Worm (Caenorhabditis elegans) whole organism, L2 larva: ENCODE data around the gene F19G12.4.
A peak's percentile ranks its signal among the peaks of the same experiment; 100 is the strongest.

ENCODE experiments used
- C34F6.9 ChIP-seq: fragments of 150-350 bp; optimal IDR thresholded peaks from 2 replicates; lab custom pipeline; 2014; ENCODE audit warnings: missing biosample characterization, missing genetic modification characterization
- F13H6.1 ChIP-seq: sonication (generic microtip); optimal IDR thresholded peaks from 2 replicates; lab custom pipeline; 2016; ENCODE audit warnings: missing genetic modification characterization, missing compliant biosample characterization
- R02D3.7 ChIP-seq: fragments of 150-350 bp; optimal IDR thresholded peaks from 2 replicates; lab custom pipeline; 2014; ENCODE audit warnings: missing biosample characterization, missing genetic modification characterization
- Y55F3AM.14 ChIP-seq: fragments of 200-800 bp; sonication (Bioruptor generic); optimal IDR thresholded peaks from 2 replicates; lab custom pipeline; 2018; ENCODE audit warnings: mild to moderate bottlenecking, missing genetic modification characterization, missing compliant biosample characterization
- ZK546.5 ChIP-seq: sonication (generic microtip); optimal IDR thresholded peaks from 2 replicates; lab custom pipeline; 2017; ENCODE audit warnings: missing biosample characterization, missing genetic modification characterization
- alr-1 ChIP-seq: fragments of 150-350 bp; optimal IDR thresholded peaks from 2 replicates; lab custom pipeline; 2014; ENCODE audit warnings: missing biosample characterization, missing genetic modification characterization
- aly-2 ChIP-seq: fragments of 150-350 bp; optimal IDR thresholded peaks from 2 replicates; lab custom pipeline; 2014; ENCODE audit warnings: missing biosample characterization, missing genetic modification characterization
- ama-1 ChIP-seq: fragments of 150-350 bp; optimal IDR thresholded peaks from 2 replicates; lab custom pipeline; 2018; ENCODE audit warnings: inconsistent platforms
- blmp-1 ChIP-seq: sonication (generic microtip); optimal IDR thresholded peaks from 2 replicates; lab custom pipeline; 2017; ENCODE audit warnings: missing genetic modification characterization, mild to moderate bottlenecking, missing compliant biosample characterization, antibody characterized with exemption, moderate library complexity; ENCODE audit not compliant: insufficient read depth
- ceh-16 ChIP-seq: fragments of 150-350 bp; optimal IDR thresholded peaks from 2 replicates; lab custom pipeline; 2014; ENCODE audit warnings: missing biosample characterization, missing genetic modification characterization
- ceh-82 ChIP-seq: fragments of 150-350 bp; optimal IDR thresholded peaks from 2 replicates; lab custom pipeline; 2014; ENCODE audit warnings: missing biosample characterization, missing genetic modification characterization
- crh-2 ChIP-seq: sonication (generic microtip); optimal IDR thresholded peaks from 2 replicates; lab custom pipeline; 2017; ENCODE audit warnings: missing biosample characterization, missing genetic modification characterization
- dmd-4 ChIP-seq: sonication (generic microtip); optimal IDR thresholded peaks from 2 replicates; lab custom pipeline; 2017; ENCODE audit warnings: missing biosample characterization, missing genetic modification characterization
- egl-27 ChIP-seq: sonication (generic microtip); optimal IDR thresholded peaks from 3 replicates; lab custom pipeline; 2017; ENCODE audit warnings: missing biosample characterization, missing genetic modification reagents, missing genetic modification characterization
- elt-1 ChIP-seq: fragments of 150-350 bp; optimal IDR thresholded peaks from 2 replicates; lab custom pipeline; 2014; ENCODE audit warnings: missing biosample characterization, missing genetic modification characterization
- elt-3 ChIP-seq: sonication (generic microtip); optimal IDR thresholded peaks from 2 replicates; lab custom pipeline; 2017; ENCODE audit warnings: missing biosample characterization, missing genetic modification characterization
- fos-1 ChIP-seq: fragments of 150-350 bp; optimal IDR thresholded peaks from 2 replicates; lab custom pipeline; 2014; ENCODE audit warnings: missing biosample characterization, missing genetic modification characterization
- gmeb-1 ChIP-seq: fragments of 150-350 bp; optimal IDR thresholded peaks from 2 replicates; lab custom pipeline; 2014; ENCODE audit warnings: missing biosample characterization, missing genetic modification characterization
- lin-11 ChIP-seq: fragments of 150-350 bp; sonication (generic microtip); optimal IDR thresholded peaks from 2 replicates; lab custom pipeline; 2014; ENCODE audit warnings: missing biosample characterization, missing genetic modification characterization, inconsistent platforms, mixed read lengths
- lin-13 ChIP-seq: fragments of 150-350 bp; optimal IDR thresholded peaks from 2 replicates; lab custom pipeline; 2014; ENCODE audit warnings: missing biosample characterization, missing genetic modification reagents, missing genetic modification characterization
- lin-39 ChIP-seq: fragments of 150-350 bp; optimal IDR thresholded peaks from 2 replicates; lab custom pipeline; 2014; ENCODE audit warnings: missing biosample characterization, missing genetic modification reagents, missing genetic modification characterization
- lsy-2 ChIP-seq, 2 experiments: fragments of 150-350 bp in 1 of 2; sonication (generic microtip) in 1 of 2; optimal IDR thresholded peaks; 2 replicates each; lab custom pipeline; 2014 to 2017; ENCODE audit warnings: missing biosample characterization in 2 of 2, missing genetic modification characterization in 2 of 2
- mab-5 ChIP-seq: fragments of 150-350 bp; optimal IDR thresholded peaks from 2 replicates; lab custom pipeline; 2014; ENCODE audit warnings: missing biosample characterization, missing genetic modification characterization
- mbf-1 ChIP-seq: sonication (generic microtip); optimal IDR thresholded peaks from 2 replicates; lab custom pipeline; 2017; ENCODE audit warnings: missing biosample characterization, missing genetic modification characterization
- mdl-1 ChIP-seq, 2 experiments: fragments of 150-350 bp in 1 of 2; sonication (generic microtip) in 1 of 2; optimal IDR thresholded peaks; 2 replicates each; lab custom pipeline; 2017; ENCODE audit warnings: missing biosample characterization in 2 of 2, missing genetic modification characterization in 2 of 2
- nhr-10 ChIP-seq: sonication (generic microtip); optimal IDR thresholded peaks from 2 replicates; lab custom pipeline; 2017; ENCODE audit warnings: missing biosample characterization, missing genetic modification characterization
- nhr-11 ChIP-seq: fragments of 150-350 bp; optimal IDR thresholded peaks from 2 replicates; lab custom pipeline; 2014; ENCODE audit warnings: missing biosample characterization, missing genetic modification characterization
- nhr-12 ChIP-seq: fragments of 150-350 bp; optimal IDR thresholded peaks from 2 replicates; lab custom pipeline; 2014; ENCODE audit warnings: missing biosample characterization, missing genetic modification characterization
- nhr-129 ChIP-seq: fragments of 150-350 bp; optimal IDR thresholded peaks from 2 replicates; lab custom pipeline; 2014; ENCODE audit warnings: missing biosample characterization, missing genetic modification characterization
- nhr-21 ChIP-seq: fragments of 150-350 bp; optimal IDR thresholded peaks from 2 replicates; lab custom pipeline; 2014; ENCODE audit warnings: missing biosample characterization, missing genetic modification characterization
- nhr-23 ChIP-seq: fragments of 150-350 bp; optimal IDR thresholded peaks from 2 replicates; lab custom pipeline; 2014; ENCODE audit warnings: missing biosample characterization, missing genetic modification reagents, missing genetic modification characterization
- nhr-237 ChIP-seq: fragments of 150-350 bp; optimal IDR thresholded peaks from 2 replicates; lab custom pipeline; 2014; ENCODE audit warnings: missing biosample characterization, missing genetic modification characterization
- nhr-25 ChIP-seq: fragments of 150-350 bp; sonication (generic microtip); optimal IDR thresholded peaks from 3 replicates; lab custom pipeline; 2014; ENCODE audit warnings: missing biosample characterization, missing genetic modification characterization
- nhr-6 ChIP-seq: fragments of 150-350 bp; optimal IDR thresholded peaks from 2 replicates; lab custom pipeline; 2014; ENCODE audit warnings: missing biosample characterization, missing genetic modification characterization
- nhr-77 ChIP-seq: fragments of 150-350 bp; optimal IDR thresholded peaks from 2 replicates; lab custom pipeline; 2014; ENCODE audit warnings: missing biosample characterization, missing genetic modification characterization
- peb-1 ChIP-seq: fragments of 150-350 bp; optimal IDR thresholded peaks from 2 replicates; lab custom pipeline; 2014; ENCODE audit warnings: missing biosample characterization, missing genetic modification characterization
- sem-4 ChIP-seq: fragments of 150-350 bp; optimal IDR thresholded peaks from 2 replicates; lab custom pipeline; 2014; ENCODE audit warnings: missing biosample characterization, missing genetic modification reagents, missing genetic modification characterization
- skn-1 ChIP-seq: sonication (generic microtip); optimal IDR thresholded peaks from 2 replicates; lab custom pipeline; 2017; ENCODE audit warnings: missing biosample characterization, missing genetic modification characterization
- sma-3 ChIP-seq: sonication (generic microtip); optimal IDR thresholded peaks from 2 replicates; lab custom pipeline; 2016; ENCODE audit warnings: missing genetic modification reagents, missing genetic modification characterization, missing compliant biosample characterization
- sma-9 ChIP-seq, 2 experiments: fragments of 150-350 bp in 1 of 2; sonication (generic microtip) in 1 of 2; optimal IDR thresholded peaks; 2 replicates each; lab custom pipeline; 2014 to 2016; ENCODE audit warnings: missing genetic modification characterization in 2 of 2, mild to moderate bottlenecking in 1 of 2, missing biosample characterization in 1 of 2, missing compliant biosample characterization in 1 of 2, missing genetic modification reagents in 1 of 2, moderate library complexity in 1 of 2
- snpc-4 ChIP-seq: fragments of 150-350 bp; optimal IDR thresholded peaks from 2 replicates; lab custom pipeline; 2014; ENCODE audit warnings: missing biosample characterization, missing genetic modification characterization
- unc-39 ChIP-seq: fragments of 150-350 bp; optimal IDR thresholded peaks from 2 replicates; lab custom pipeline; 2014; ENCODE audit warnings: missing biosample characterization, missing genetic modification characterization
- unc-55 ChIP-seq: fragments of 150-350 bp; sonication (generic microtip); optimal IDR thresholded peaks from 3 replicates; lab custom pipeline; 2014; ENCODE audit warnings: missing biosample characterization, missing genetic modification reagents, missing genetic modification characterization
- unc-62 ChIP-seq: fragments of 150-350 bp; optimal IDR thresholded peaks from 2 replicates; lab custom pipeline; 2014; ENCODE audit warnings: missing biosample characterization, missing genetic modification reagents, missing genetic modification characterization
- zag-1 ChIP-seq: fragments of 150-350 bp; optimal IDR thresholded peaks from 2 replicates; lab custom pipeline; 2014; ENCODE audit warnings: missing biosample characterization, missing genetic modification characterization
- ztf-1 ChIP-seq: fragments of 200-800 bp; sonication (Bioruptor generic); conservative IDR thresholded peaks from 2 replicates; pipeline ENCODE4 v1.3.6; 2022; ENCODE audit warnings: missing genetic modification characterization, missing compliant biosample characterization
- ztf-11 ChIP-seq: sonication (generic microtip); optimal IDR thresholded peaks from 2 replicates; lab custom pipeline; 2017; ENCODE audit warnings: missing biosample characterization, missing genetic modification characterization
- ztf-4 ChIP-seq: fragments of 150-350 bp; optimal IDR thresholded peaks from 2 replicates; lab custom pipeline; 2014; ENCODE audit warnings: missing biosample characterization, missing genetic modification characterization

The F19G12.4 gene

ce11 chrX:1454385-1454784 lies 37.3 kb downstream of the F19G12.4 start:
- TF ChIP-seq sma-9 (GFP tag; optimal IDR thresholded peaks at IDR 0.05; lab: Kevin White, UChicago) (peak; percentile 93), sma-9 (tag; optimal IDR thresholded peaks at IDR 0.05; lab: Kevin White, UChicago) (no peak), elt-3 (tag; lab: Kevin White, UChicago) (no peak), nhr-6 (tag; lab: Kevin White, UChicago) (peak; percentile 80), aly-2 (tag; lab: Kevin White, UChicago) (no peak), nhr-10 (no peak), ztf-11 (no peak), unc-39 (tag; lab: Kevin White, UChicago) (peak; percentile 22), lin-13 (GFP tag; lab: Kevin White, UChicago) (peak; percentile 83), sma-3 (GFP tag; lab: Kevin White, UChicago) (peak; percentile 94), F13H6.1 (tag; lab: Kevin White, UChicago) (peak; percentile 96), ztf-1 (no peak), blmp-1 (tag; lab: Kevin White, UChicago) (peak; percentile 81), fos-1 (peak; percentile 100), lsy-2 (tag; optimal IDR thresholded peaks at IDR 0.05; lab: Kevin White, UChicago) (peak; percentile 70 to 79), snpc-4 (tag; lab: Kevin White, UChicago) (peak; percentile 22), ztf-4 (peak; percentile 84), ama-1 (no peak), mbf-1 (tag; lab: Kevin White, UChicago) (no peak), unc-55 (GFP tag; lab: Kevin White, UChicago) (peak; percentile 76), mab-5 (tag; lab: Kevin White, UChicago) (peak; percentile 61), nhr-23 (no peak), R02D3.7 (tag; lab: Kevin White, UChicago) (no peak), gmeb-1 (tag; lab: Kevin White, UChicago) (peak; percentile 67), Y55F3AM.14 (peak; percentile 68), ZK546.5 (tag; lab: Kevin White, UChicago) (no peak), C34F6.9 (tag; lab: Kevin White, UChicago) (peak; percentile 83), ceh-82 (tag; lab: Kevin White, UChicago) (peak; percentile 85), nhr-237 (tag; lab: Kevin White, UChicago) (no peak), egl-27 (tag; lab: Kevin White, UChicago) (peak; percentile 68), unc-62 (GFP tag; lab: Kevin White, UChicago) (peak; percentile 59), alr-1 (no peak), lin-39 (no peak), ceh-16 (tag; lab: Kevin White, UChicago) (peak; percentile 77), nhr-77 (tag; lab: Kevin White, UChicago) (peak; percentile 12), dmd-4 (tag; lab: Kevin White, UChicago) (no peak), nhr-11 (tag; lab: Kevin White, UChicago) (no peak), crh-2 (tag; lab: Kevin White, UChicago) (peak; percentile 91), nhr-12 (tag; lab: Kevin White, UChicago) (no peak), lin-11 (tag; lab: Kevin White, UChicago) (peak; percentile 79), skn-1 (tag; lab: Kevin White, UChicago) (peak; percentile 75), elt-1 (no peak), mdl-1 (tag; optimal IDR thresholded peaks at IDR 0.05; lab: Kevin White, UChicago) (peak; percentile 75 to 82), nhr-25 (tag; lab: Kevin White, UChicago) (peak; percentile 89), nhr-129 (tag; lab: Kevin White, UChicago) (peak; percentile 100), sem-4 (tag; lab: Kevin White, UChicago) (peak; percentile 54), peb-1 (tag; lab: Kevin White, UChicago) (no peak), zag-1 (peak; percentile 82), nhr-21 (tag; lab: Kevin White, UChicago) (peak; percentile 89)
